Fruit fly (Drosophila melanogaster): Measurements from ENCODE around the gene CG34398.

CG34398 gene

DNA sequence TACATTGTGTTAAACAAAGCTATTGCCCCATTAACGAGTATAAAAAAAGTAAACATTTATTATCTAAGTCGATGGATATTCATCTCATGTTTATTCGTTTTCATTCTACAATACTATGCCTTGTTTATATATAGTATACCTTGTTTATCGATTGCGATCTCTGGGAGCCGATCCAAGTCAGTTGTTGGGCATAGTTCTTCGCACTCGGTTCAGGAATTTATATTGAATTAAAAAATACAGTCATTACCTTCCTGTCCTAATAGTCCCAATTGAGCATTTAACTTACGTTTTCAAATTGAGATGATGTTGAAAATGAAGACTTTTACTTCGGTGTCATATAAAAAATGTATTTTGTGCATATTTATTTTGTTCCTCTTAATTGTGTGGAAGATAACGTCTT, 66.1 kb downstream of the CG34398 start, which contains the start of gene CG32984:
Gene CG32984 (plus strand): TSS at position 301 of the 400 bp plus-strand sequence.
- TF ChIP-seq h (optimal IDR thresholded peaks at IDR 0.05) (no peak), Sin3A (optimal IDR thresholded peaks at IDR 0.05) (no peak), Myc (optimal IDR thresholded peaks at IDR 0.05) (no peak)

DNA sequence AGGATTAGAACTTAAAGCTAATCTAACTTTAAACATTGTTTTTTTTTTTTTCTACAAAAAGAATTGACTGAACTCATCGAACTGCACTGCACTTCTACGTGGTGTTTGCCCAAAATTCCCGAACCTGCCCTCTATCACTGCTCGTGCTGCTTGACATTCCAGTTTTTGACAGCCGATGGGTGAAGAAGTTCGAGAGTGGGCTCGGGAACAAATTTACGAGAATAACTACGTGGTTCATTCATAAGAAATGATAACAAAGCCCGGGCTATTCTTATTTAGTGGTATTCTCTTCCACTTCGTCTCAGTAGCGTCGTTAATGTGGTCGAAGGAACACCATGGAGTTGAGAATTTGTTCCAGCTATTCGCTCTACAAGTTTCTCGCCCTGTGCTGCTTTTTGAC, 68.6 kb downstream of the CG34398 start, which contains the start of gene CG18088:
Gene CG18088 (plus strand): TSS at position 301 of the 400 bp plus-strand sequence.
- TF ChIP-seq ttk (optimal IDR thresholded peaks at IDR 0.05) (no peak), Sin3A (optimal IDR thresholded peaks at IDR 0.05) (no peak), insv (optimal IDR thresholded peaks at IDR 0.05) (no peak), h (optimal IDR thresholded peaks at IDR 0.05) (no peak), Myc (optimal IDR thresholded peaks at IDR 0.05) (no peak), psq (optimal IDR thresholded peaks at IDR 0.05) (no peak)

DNA sequence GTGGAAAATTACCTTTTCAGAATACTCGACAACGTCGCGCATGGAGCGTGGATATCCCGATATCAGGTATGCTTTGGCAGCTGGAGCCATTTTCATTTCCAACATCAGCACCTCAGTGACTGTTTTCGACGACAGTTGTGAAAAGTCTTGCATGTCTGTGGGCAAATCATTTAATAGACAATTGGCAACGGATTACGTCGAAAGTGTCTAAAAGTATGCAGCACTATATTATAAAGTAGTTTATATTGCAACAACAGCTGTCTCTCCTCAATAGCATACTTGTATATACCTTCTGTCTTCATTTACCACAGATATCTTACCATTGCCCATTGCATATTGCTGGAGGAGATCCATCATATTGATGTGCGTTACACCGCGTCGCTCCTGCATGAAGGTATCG, 74.3 kb downstream of the CG34398 start:
- no peak for TF ChIP-seq h (optimal IDR thresholded peaks at IDR 0.05)
- TF ChIP-seq ttk (optimal IDR thresholded peaks at IDR 0.05) = no peak

DNA sequence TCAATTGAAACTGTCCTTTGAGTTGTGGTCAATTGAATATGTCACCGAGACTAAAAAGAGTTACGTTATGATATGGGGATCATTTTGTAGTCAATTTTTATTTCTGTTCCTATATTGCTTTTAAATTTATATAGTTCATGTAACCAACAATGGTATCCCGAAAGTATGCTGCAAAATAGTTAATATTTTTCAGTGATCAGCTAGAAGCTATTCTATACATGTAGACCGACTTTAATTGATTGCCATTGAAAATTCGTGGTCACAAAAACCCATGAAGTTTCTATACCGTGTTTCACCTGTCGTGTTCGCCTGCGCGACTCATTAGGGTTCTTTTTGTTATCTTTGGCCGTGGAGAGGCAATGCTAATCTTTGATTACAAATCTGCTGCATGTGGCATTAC, 75.9 kb downstream of the CG34398 start:
- TF ChIP-seq psq (optimal IDR thresholded peaks at IDR 0.05) (no peak), Myc (optimal IDR thresholded peaks at IDR 0.05) (no peak), insv (optimal IDR thresholded peaks at IDR 0.05) (no peak), ttk (optimal IDR thresholded peaks at IDR 0.05) (no peak), h (optimal IDR thresholded peaks at IDR 0.05) (no peak), Sin3A (optimal IDR thresholded peaks at IDR 0.05) (no peak)

DNA sequence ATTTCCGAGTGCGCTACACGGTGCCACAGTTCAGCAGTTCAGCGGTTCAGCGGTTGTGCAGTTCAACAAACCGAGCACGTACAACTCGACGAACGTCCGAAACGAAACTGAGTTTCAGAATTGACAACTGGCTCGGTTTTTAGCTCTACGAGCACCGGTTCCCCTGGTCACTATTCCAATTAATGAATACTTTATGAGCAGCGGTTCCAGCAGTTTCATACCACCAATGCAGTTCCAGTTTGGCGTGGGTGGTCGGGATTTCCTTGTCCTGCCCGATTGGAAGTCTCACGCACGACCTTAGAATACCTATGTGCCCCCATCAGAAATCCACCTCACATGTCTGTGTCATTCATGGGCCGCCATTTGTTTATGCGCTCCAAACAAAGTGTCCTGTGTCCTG, 76.7 kb downstream of the CG34398 start, which contains the start of gene CG9541:
Gene CG9541 (minus strand): TSS at position 101 of the 400 bp plus-strand sequence.
- TF ChIP-seq ttk (optimal IDR thresholded peaks at IDR 0.05) (no peak), insv (optimal IDR thresholded peaks at IDR 0.05) (no peak), psq (optimal IDR thresholded peaks at IDR 0.05) (no peak)

DNA sequence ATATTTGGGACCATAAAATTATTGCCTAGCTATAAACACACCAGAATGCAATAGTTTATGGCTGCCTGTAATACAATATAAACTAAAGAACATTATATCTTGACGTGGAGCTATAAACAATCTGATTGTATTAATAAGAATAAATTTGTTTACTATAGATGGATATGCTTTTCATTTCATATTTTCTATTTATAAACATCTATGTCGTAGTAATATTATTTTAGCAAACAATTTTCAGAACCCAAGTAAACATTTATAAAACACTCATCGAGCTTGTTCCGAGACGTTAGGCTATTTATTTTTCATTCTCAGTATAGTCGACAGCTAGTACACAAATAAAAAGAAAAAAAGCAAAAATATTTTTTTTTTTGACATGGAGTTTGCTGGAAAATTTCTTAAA, 81.8 kb downstream of the CG34398 start, which contains the start of gene CG18662:
Gene CG18662 (plus strand): TSS at position 301 of the 400 bp plus-strand sequence.
- TF ChIP-seq insv (optimal IDR thresholded peaks at IDR 0.05) (no peak), Sin3A (optimal IDR thresholded peaks at IDR 0.05) (no peak), psq (optimal IDR thresholded peaks at IDR 0.05) (no peak), Myc (optimal IDR thresholded peaks at IDR 0.05) (no peak), h (optimal IDR thresholded peaks at IDR 0.05) (no peak), ttk (optimal IDR thresholded peaks at IDR 0.05) (no peak)

DNA sequence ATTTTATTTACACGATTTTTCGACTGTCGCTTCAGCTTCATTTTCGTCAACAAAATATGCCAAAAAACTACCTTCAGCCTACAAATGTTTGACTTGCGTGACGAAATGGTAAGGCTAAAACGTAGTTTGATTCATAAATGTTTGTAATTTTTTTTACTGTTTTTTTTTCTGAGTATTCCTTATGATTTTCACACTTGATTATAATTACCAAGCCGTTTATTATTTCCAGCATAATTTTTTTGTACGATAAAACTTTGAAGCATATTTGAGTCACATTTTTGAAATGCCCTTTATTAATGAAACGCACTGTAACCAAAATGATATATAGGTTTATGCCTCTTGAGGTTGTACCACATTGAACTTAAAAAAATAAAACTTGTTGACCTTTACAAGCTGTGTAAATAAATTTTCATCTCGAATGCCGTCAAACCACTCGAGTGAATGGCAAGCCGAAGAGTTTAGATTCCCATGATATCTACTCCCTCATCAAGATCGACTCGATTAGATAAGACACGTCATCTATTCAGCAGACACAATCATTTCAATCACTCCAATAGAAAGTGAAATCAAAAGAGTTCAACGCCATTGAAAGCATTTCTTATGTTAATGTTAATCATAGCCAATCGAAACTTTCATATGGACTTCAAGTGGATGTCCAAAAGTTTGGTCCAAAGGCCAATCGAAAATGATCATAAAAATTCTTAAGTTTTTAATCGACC, 84.2 kb downstream of the CG34398 start:
- TF ChIP-seq Myc (optimal IDR thresholded peaks at IDR 0.05) = no peak
- TF ChIP-seq insv (optimal IDR thresholded peaks at IDR 0.05) = no peak
- no peak for TF ChIP-seq h (optimal IDR thresholded peaks at IDR 0.05)
- TF ChIP-seq psq (optimal IDR thresholded peaks at IDR 0.05) = no peak
- no peak for TF ChIP-seq Sin3A (optimal IDR thresholded peaks at IDR 0.05)
- TF ChIP-seq ttk (optimal IDR thresholded peaks at IDR 0.05) = no peak
